Worm (Caenorhabditis elegans): ENCODE data around the gene R07E4.1.

DNA sequence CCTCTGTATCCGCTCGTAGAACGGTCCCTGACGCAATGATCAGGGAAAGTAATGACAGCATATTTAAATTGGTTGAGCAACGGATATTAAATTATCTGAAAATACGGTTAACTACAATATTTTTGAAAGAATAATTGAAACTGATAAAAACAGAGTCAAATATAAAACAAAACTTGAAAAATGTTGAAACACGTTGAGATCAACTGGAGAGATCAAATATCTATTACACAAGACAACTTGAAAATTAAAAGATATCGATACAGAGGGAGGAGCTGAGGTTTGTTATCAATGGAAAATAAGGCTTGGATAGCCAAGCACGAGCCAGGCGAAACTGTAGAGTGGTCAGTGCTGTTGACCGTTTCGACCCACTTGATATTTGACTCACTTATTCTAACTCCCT lies 51.7 kb downstream of the R07E4.1 start, which contains the start of gene C09B8.3:
- TF ChIP-seq aly-2 (tag; optimal IDR thresholded peaks at IDR 0.05) (no peak), egl-27 (tag; optimal IDR thresholded peaks at IDR 0.05) (no peak), mdl-1 (tag; optimal IDR thresholded peaks at IDR 0.05) (no peak), unc-62 (GFP tag; optimal IDR thresholded peaks at IDR 0.05) (no peak)

Measured in whole organism, L3 larva.